Worm (Caenorhabditis elegans) whole organism, L4 larva: ENCODE data around the gene K02F3.9.

Experiments
- D1046.2 ChIP-seq: fragments of 200-800 bp; sonication (Bioruptor generic); IDR thresholded peaks from 2 replicates; pipeline ENCODE4 v1.3.6; 2022; ENCODE audit warnings: missing genetic modification characterization, missing compliant biosample characterization
- F26F4.8 ChIP-seq: fragments of 200-800 bp; sonication (Bioruptor generic); conservative IDR thresholded peaks from 2 replicates; pipeline ENCODE4 v1.3.6; 2022; ENCODE audit warnings: missing genetic modification characterization, missing compliant biosample characterization
- R02D3.7 ChIP-seq: fragments of 150-350 bp; sonication (generic microtip); optimal IDR thresholded peaks from 3 replicates; lab custom pipeline; 2014; ENCODE audit warnings: missing biosample characterization, missing genetic modification characterization
- T26A8.4 ChIP-seq: fragments of 200-800 bp; sonication (Bioruptor generic); IDR thresholded peaks from 2 replicates; pipeline ENCODE4 v1.3.6; 2022; ENCODE audit warnings: missing genetic modification characterization, missing compliant biosample characterization
- Y105C5A.15 ChIP-seq: fragments of 200-800 bp; sonication (Bioruptor generic); IDR thresholded peaks from 2 replicates; pipeline ENCODE4 v1.3.6; 2022; ENCODE audit warnings: missing genetic modification characterization, missing compliant biosample characterization
- ZK546.5 ChIP-seq, 2 experiments: sonication (generic microtip); optimal IDR thresholded peaks; 2 replicates each; lab custom pipeline; 2017; ENCODE audit warnings: missing biosample characterization in 2 of 2, missing genetic modification characterization in 2 of 2
- aha-1 ChIP-seq: fragments of 150-350 bp; peaks from one replicate; lab custom pipeline; 2014; ENCODE audit warnings: missing biosample characterization, missing genetic modification characterization
- aly-2 ChIP-seq: sonication (generic microtip); optimal IDR thresholded peaks from 2 replicates; lab custom pipeline; 2018; ENCODE audit warnings: missing biosample characterization, missing genetic modification characterization
- ceh-20 ChIP-seq: fragments of 200-800 bp; sonication (Bioruptor generic); IDR thresholded peaks from 2 replicates; pipeline ENCODE4 v1.3.6; 2022; ENCODE audit warnings: missing genetic modification reagents, missing genetic modification characterization, missing compliant biosample characterization
- ceh-28 ChIP-seq: fragments of 150-350 bp; optimal IDR thresholded peaks from 2 replicates; lab custom pipeline; 2014; ENCODE audit warnings: missing biosample characterization, missing genetic modification reagents, missing genetic modification characterization
- ceh-82 ChIP-seq: sonication (generic microtip); optimal IDR thresholded peaks from 2 replicates; lab custom pipeline; 2017; ENCODE audit warnings: missing biosample characterization, missing genetic modification characterization
- ces-1 ChIP-seq: fragments of 150-350 bp; sonication (generic microtip); optimal IDR thresholded peaks from 4 replicates; lab custom pipeline; 2014; ENCODE audit warnings: missing biosample characterization, missing genetic modification reagents, missing genetic modification characterization
- cey-2 ChIP-seq: sonication (generic microtip); optimal IDR thresholded peaks from 3 replicates; lab custom pipeline; 2017; ENCODE audit warnings: missing genetic modification characterization, mild to moderate bottlenecking, missing compliant biosample characterization, antibody characterized with exemption, borderline replicate concordance; ENCODE audit not compliant: insufficient read depth
- ctbp-1 ChIP-seq: fragments of 200-800 bp; sonication (Bioruptor generic); IDR thresholded peaks from 2 replicates; pipeline ENCODE4 v1.3.6; 2022; ENCODE audit warnings: missing genetic modification reagents, missing genetic modification characterization, missing compliant biosample characterization
- daf-12 ChIP-seq: fragments of 150-350 bp; optimal IDR thresholded peaks from 2 replicates; lab custom pipeline; 2014; ENCODE audit warnings: missing biosample characterization, missing genetic modification reagents, missing genetic modification characterization
- daf-19 ChIP-seq: fragments of 200-800 bp; sonication (Bioruptor generic); conservative IDR thresholded peaks from 2 replicates; pipeline ENCODE4 v1.3.6; 2022; ENCODE audit warnings: missing genetic modification characterization, missing compliant biosample characterization
- daf-8 ChIP-seq: fragments of 200-800 bp; sonication (Bioruptor generic); IDR thresholded peaks from 2 replicates; pipeline ENCODE4 v1.3.6; 2022; ENCODE audit warnings: missing genetic modification characterization, missing compliant biosample characterization
- dmd-9 ChIP-seq: fragments of 200-800 bp; sonication (Bioruptor generic); IDR thresholded peaks from 2 replicates; pipeline ENCODE4 v1.3.6; 2022; ENCODE audit warnings: missing genetic modification reagents, missing genetic modification characterization, missing compliant biosample characterization
- duxl-1 ChIP-seq: sonication (generic microtip); optimal IDR thresholded peaks from 2 replicates; lab custom pipeline; 2016; ENCODE audit warnings: mild to moderate bottlenecking, missing genetic modification characterization, moderate library complexity, missing compliant biosample characterization; ENCODE audit not compliant: poor library complexity
- dve-1 ChIP-seq: sonication (generic microtip); optimal IDR thresholded peaks from 2 replicates; lab custom pipeline; 2017; ENCODE audit warnings: antibody characterized with exemption, mild to moderate bottlenecking, missing genetic modification characterization, missing compliant biosample characterization; ENCODE audit not compliant: insufficient read depth
- egl-43 ChIP-seq: fragments of 200-800 bp; sonication (Bioruptor generic); IDR thresholded peaks from 2 replicates; pipeline ENCODE4 v1.3.6; 2022; ENCODE audit warnings: missing genetic modification reagents, missing genetic modification characterization, missing compliant biosample characterization
- fos-1 ChIP-seq: fragments of 150-350 bp; optimal IDR thresholded peaks from 2 replicates; lab custom pipeline; 2014; ENCODE audit warnings: missing biosample characterization, missing genetic modification characterization
- gei-8 ChIP-seq: fragments of 200-800 bp; sonication (Bioruptor generic); optimal IDR thresholded peaks from 2 replicates; lab custom pipeline; 2018; ENCODE audit warnings: mild to moderate bottlenecking, missing genetic modification characterization, missing compliant biosample characterization
- lin-1 ChIP-seq: fragments of 200-800 bp; sonication (Bioruptor generic); IDR thresholded peaks from 2 replicates; pipeline ENCODE4 v1.3.6; 2022; ENCODE audit warnings: missing genetic modification reagents, missing genetic modification characterization, missing compliant biosample characterization
- lin-29 ChIP-seq: fragments of 200-800 bp; sonication (Bioruptor generic); IDR thresholded peaks from 2 replicates; pipeline ENCODE4 v1.3.6; 2022; ENCODE audit warnings: missing genetic modification reagents, missing genetic modification characterization, missing compliant biosample characterization
- lin-38 ChIP-seq: fragments of 200-800 bp; sonication (Bioruptor generic); IDR thresholded peaks from 2 replicates; pipeline ENCODE4 v1.3.6; 2022; ENCODE audit warnings: missing genetic modification reagents, missing genetic modification characterization, missing compliant biosample characterization
- mdt-29 ChIP-seq: fragments of 200-800 bp; sonication (Bioruptor generic); IDR thresholded peaks from 2 replicates; pipeline ENCODE4 v1.3.6; 2022; ENCODE audit warnings: missing genetic modification reagents, missing genetic modification characterization, missing compliant biosample characterization
- mep-1 ChIP-seq: fragments of 150-350 bp; sonication (generic microtip); optimal IDR thresholded peaks from 3 replicates; lab custom pipeline; 2014; ENCODE audit warnings: missing biosample characterization, missing genetic modification characterization
- mes-2 ChIP-seq: sonication (generic microtip); optimal IDR thresholded peaks from 2 replicates; lab custom pipeline; 2016; ENCODE audit warnings: missing genotype, mild to moderate bottlenecking, missing genetic modification characterization, missing compliant biosample characterization; ENCODE audit not compliant: poor library complexity, severe bottlenecking
- nhr-102 ChIP-seq: sonication (generic microtip); optimal IDR thresholded peaks from 2 replicates; lab custom pipeline; 2016; ENCODE audit warnings: mild to moderate bottlenecking, missing genetic modification characterization, moderate library complexity, missing compliant biosample characterization
- nhr-11 ChIP-seq: fragments of 150-350 bp; optimal IDR thresholded peaks from 2 replicates; lab custom pipeline; 2014; ENCODE audit warnings: missing biosample characterization, missing genetic modification characterization
- nhr-237 ChIP-seq: sonication (generic microtip); optimal IDR thresholded peaks from 2 replicates; lab custom pipeline; 2017; ENCODE audit warnings: missing biosample characterization, missing genetic modification characterization
- nhr-28 ChIP-seq: fragments of 150-350 bp; optimal IDR thresholded peaks from 2 replicates; lab custom pipeline; 2014; ENCODE audit warnings: missing biosample characterization, missing genetic modification characterization
- nhr-48 ChIP-seq: sonication (generic microtip); optimal IDR thresholded peaks from 2 replicates; lab custom pipeline; 2016; ENCODE audit warnings: mild to moderate bottlenecking, missing genetic modification characterization, missing compliant biosample characterization
- nhr-6 ChIP-seq: fragments of 150-350 bp; optimal IDR thresholded peaks from 2 replicates; lab custom pipeline; 2014; ENCODE audit warnings: missing biosample characterization, missing genetic modification characterization
- nhr-76 ChIP-seq: fragments of 150-350 bp; optimal IDR thresholded peaks from 2 replicates; lab custom pipeline; 2014; ENCODE audit warnings: missing biosample characterization, missing genetic modification characterization
- php-3 ChIP-seq: fragments of 200-800 bp; sonication (Bioruptor generic); IDR thresholded peaks from 2 replicates; pipeline ENCODE4 v1.3.6; 2022; ENCODE audit warnings: missing genetic modification reagents, missing genetic modification characterization, missing compliant biosample characterization
- saeg-2 ChIP-seq: fragments of 200-800 bp; sonication (Bioruptor generic); IDR thresholded peaks from 2 replicates; pipeline ENCODE4 v1.3.6; 2022; ENCODE audit warnings: missing genetic modification reagents, missing genetic modification characterization, missing compliant biosample characterization
- snpc-4 ChIP-seq: fragments of 150-350 bp; optimal IDR thresholded peaks from 2 replicates; lab custom pipeline; 2014; ENCODE audit warnings: missing biosample characterization, missing genetic modification characterization
- spr-1 ChIP-seq: sonication (generic microtip); optimal IDR thresholded peaks from 2 replicates; lab custom pipeline; 2016; ENCODE audit warnings: mild to moderate bottlenecking, missing genetic modification characterization, missing compliant biosample characterization
- tra-1 ChIP-seq: fragments of 200-800 bp; sonication (Bioruptor generic); IDR thresholded peaks from 2 replicates; pipeline ENCODE4 v1.3.6; 2022; ENCODE audit warnings: missing genetic modification reagents, missing genetic modification characterization, missing compliant biosample characterization
- unc-39 ChIP-seq: sonication (generic microtip); optimal IDR thresholded peaks from 2 replicates; lab custom pipeline; 2017; ENCODE audit warnings: missing biosample characterization, missing genetic modification characterization
- unc-62 ChIP-seq, 3 experiments: fragments of 150-350 bp in 1 of 3; sonication (generic microtip); optimal IDR thresholded peaks in 2 of 3; peaks in 1 of 3; 1 replicate in 1 of 3; 2 replicates in 2 of 3; lab custom pipeline; 2014 to 2017; ENCODE audit warnings: missing biosample characterization in 3 of 3, missing genetic modification characterization in 3 of 3, missing genetic modification reagents in 3 of 3, missing genotype in 1 of 3
- zag-1 ChIP-seq: fragments of 150-350 bp; optimal IDR thresholded peaks from 2 replicates; lab custom pipeline; 2014; ENCODE audit warnings: missing biosample characterization, missing genetic modification characterization
- zfp-3 ChIP-seq: fragments of 200-800 bp; sonication (Bioruptor generic); conservative IDR thresholded peaks from 2 replicates; pipeline ENCODE4 v1.3.6; 2022; ENCODE audit warnings: missing genetic modification reagents, missing genetic modification characterization, missing compliant biosample characterization
- zip-2 ChIP-seq: fragments of 150-350 bp; optimal IDR thresholded peaks from 2 replicates; lab custom pipeline; 2014; ENCODE audit warnings: missing biosample characterization, missing genetic modification characterization
- ztf-7 ChIP-seq: fragments of 150-350 bp; optimal IDR thresholded peaks from 2 replicates; lab custom pipeline; 2014; ENCODE audit warnings: missing biosample characterization, missing genetic modification characterization

Gene K02F3.9

ce11 chrIII:794984-795596, 46.1 kb downstream of the K02F3.9 start, which contains the start of gene trpp-11 (continued):
- TF ChIP-seq dve-1 (tag; lab: Kevin White, UChicago) (no peak), saeg-2 (GFP tag; lab: Robert Waterston, UW) (no peak), Y105C5A.15 (GFP tag; lab: Robert Waterston, UW) (no peak), dmd-9 (no peak), ctbp-1 (GFP tag; lab: Robert Waterston, UW) (no peak), spr-1 (tag; lab: Kevin White, UChicago) (no peak), snpc-4 (tag; lab: Kevin White, UChicago) (no peak), daf-8 (GFP tag; lab: Robert Waterston, UW) (no peak), unc-62 (GFP tag; optimal IDR thresholded peaks at IDR 0.05 in 1 of 2; lab: Kevin White, UChicago) (peak in 1 of 2 experiments; percentile 65), unc-62 (tag; optimal IDR thresholded peaks at IDR 0.05; lab: Kevin White, UChicago) (no peak), ces-1 (no peak), egl-43 (GFP tag; lab: Robert Waterston, UW) (0 out of 2 replicates have a peak, but pooled peaks have one; percentile 15), D1046.2 (GFP tag; lab: Robert Waterston, UW) (0 out of 2 replicates have a peak, but pooled peaks have one; percentile 52), tra-1 (GFP tag; lab: Robert Waterston, UW) (no peak)

ce11 chrIII:794000-794399, 47.2 kb downstream of the K02F3.9 start, which contains the start of gene rps-29:
rps-29 (plus strand) TSS chrIII:794300.
- peak; percentile 1 for TF ChIP-seq aha-1
- peak; percentile 15 for TF ChIP-seq ceh-28 (tag; lab: Kevin White, UChicago)
- no peak for TF ChIP-seq nhr-28 (tag; lab: Kevin White, UChicago)
- TF ChIP-seq mes-2 (tag; lab: Kevin White, UChicago) = no peak
- TF ChIP-seq mep-1 (tag; lab: Kevin White, UChicago) = no peak
- TF ChIP-seq nhr-6 (tag; lab: Kevin White, UChicago) = no peak

ce11 chrIII:793595-793994, 47.6 kb downstream of the K02F3.9 start, which contains the start of gene snt-2:
snt-2 (minus strand) TSS chrIII:793733.
- TF ChIP-seq zip-2 (tag; lab: Kevin White, UChicago) = peak; percentile 7
- 0 out of 2 replicates have a peak, but pooled peaks have one; percentile 26 for TF ChIP-seq mdt-29
- peak; percentile 42 for TF ChIP-seq duxl-1 (tag; lab: Kevin White, UChicago)
- no peak for TF ChIP-seq R02D3.7 (tag; lab: Kevin White, UChicago)
- no peak for TF ChIP-seq daf-12 (tag; lab: Kevin White, UChicago)
- no peak for TF ChIP-seq zag-1 (tag; lab: Kevin White, UChicago)
- TF ChIP-seq fos-1 (tag; lab: Kevin White, UChicago) = no peak
- TF ChIP-seq F26F4.8 = no peak
- TF ChIP-seq aly-2 = no peak
- 0 out of 2 replicates have a peak, but pooled peaks have one; percentile 22 for TF ChIP-seq ceh-20 (GFP tag; lab: Robert Waterston, UW)
- TF ChIP-seq ztf-7 = no peak
- no peak for TF ChIP-seq lin-29 (GFP tag; lab: Robert Waterston, UW)
- TF ChIP-seq tra-1 (GFP tag; lab: Robert Waterston, UW) = no peak
- TF ChIP-seq D1046.2 (GFP tag; lab: Robert Waterston, UW) = peak; percentile 100
- TF ChIP-seq nhr-237 (tag; lab: Kevin White, UChicago) = no peak
- TF ChIP-seq daf-19 (GFP tag; lab: Robert Waterston, UW) = no peak
- peak; percentile 31 for TF ChIP-seq nhr-102 (tag; lab: Kevin White, UChicago)
- peak; percentile 58 for TF ChIP-seq T26A8.4 (GFP tag; lab: Robert Waterston, UW)
- no peak for TF ChIP-seq php-3 (GFP tag; lab: Robert Waterston, UW)
- TF ChIP-seq cey-2 (tag; lab: Kevin White, UChicago) = no peak
- peak; percentile 72 for TF ChIP-seq dve-1 (tag; lab: Kevin White, UChicago)
- TF ChIP-seq nhr-48 = no peak
- peak; percentile 63 for TF ChIP-seq nhr-11 (tag; lab: Kevin White, UChicago)
- no peak for TF ChIP-seq nhr-76 (tag; lab: Kevin White, UChicago)
- TF ChIP-seq ZK546.5 (tag; optimal IDR thresholded peaks at IDR 0.05; lab: Kevin White, UChicago) = no peak
- no peak for TF ChIP-seq ceh-82 (tag; lab: Kevin White, UChicago)
- no peak for TF ChIP-seq gei-8
- peak; percentile 78 for TF ChIP-seq lin-38 (GFP tag; lab: Robert Waterston, UW)
- no peak for TF ChIP-seq unc-39 (tag; lab: Kevin White, UChicago)
- TF ChIP-seq zfp-3 = no peak
- no peak for TF ChIP-seq ceh-28 (tag; lab: Kevin White, UChicago)
- no peak for TF ChIP-seq lin-1 (GFP tag; lab: Robert Waterston, UW)
